Fruit fly (Drosophila melanogaster) whole organism, embryonic: ENCODE results near the gene vers.
A peak's percentile ranks its signal among the peaks of the same experiment; 100 is the strongest.

Experiments used
- CG10267 ChIP-seq: fragments of 200-800 bp; sonication (Bioruptor generic); optimal IDR thresholded peaks from 2 replicates; lab custom pipeline; 2018; ENCODE audit warnings: missing biosample characterization, mild to moderate bottlenecking, missing genetic modification characterization, moderate library complexity
- CG10979 ChIP-seq: fragments of 200-800 bp; sonication (Bioruptor generic); optimal IDR thresholded peaks from 2 replicates; lab custom pipeline; 2018; ENCODE audit warnings: missing biosample characterization, mild to moderate bottlenecking, missing genetic modification characterization, moderate library complexity
- CG11247 ChIP-seq: fragments of 200-800 bp; sonication (Bioruptor generic); IDR thresholded peaks from 2 replicates; pipeline ENCODE4 v1.3.6; 2022; ENCODE audit warnings: missing biosample characterization, missing genetic modification characterization
- CG11504 ChIP-seq: fragments of 200-800 bp; sonication (Bioruptor generic); optimal IDR thresholded peaks from 3 replicates; lab custom pipeline; 2019; ENCODE audit warnings: missing biosample characterization, mild to moderate bottlenecking, missing genetic modification characterization, moderate library complexity
- CG11723 ChIP-seq: fragments of 200-800 bp; sonication (Bioruptor generic); optimal IDR thresholded peaks from 2 replicates; lab custom pipeline; 2017; ENCODE audit warnings: missing biosample characterization, mild to moderate bottlenecking, missing genetic modification characterization
- CG12744 ChIP-seq: fragments of 200-800 bp; sonication (Bioruptor generic); optimal IDR thresholded peaks from 2 replicates; lab custom pipeline; 2016; ENCODE audit warnings: missing biosample characterization, missing genetic modification characterization
- CG13296 ChIP-seq: fragments of 200-800 bp; sonication (Bioruptor generic); optimal IDR thresholded peaks from 3 replicates; lab custom pipeline; 2018; ENCODE audit warnings: missing biosample characterization, mild to moderate bottlenecking, missing genetic modification characterization
- CG13424 ChIP-seq: fragments of 200-800 bp; sonication (Bioruptor generic); optimal IDR thresholded peaks from 2 replicates; lab custom pipeline; 2019; ENCODE audit warnings: missing biosample characterization, mild to moderate bottlenecking, missing genetic modification characterization, moderate library complexity
- CG14965 ChIP-seq: fragments of 200-800 bp; sonication (Bioruptor generic); optimal IDR thresholded peaks from 2 replicates; lab custom pipeline; 2016; ENCODE audit warnings: missing biosample characterization, missing genetic modification characterization, borderline replicate concordance
- CG18262 ChIP-seq: fragments of 200-800 bp; optimal IDR thresholded peaks from 3 replicates; lab custom pipeline; 2019; ENCODE audit warnings: missing biosample characterization, mild to moderate bottlenecking, missing genetic modification characterization, moderate library complexity
- CG2202 ChIP-seq: fragments of 200-800 bp; sonication (Bioruptor generic); optimal IDR thresholded peaks from 2 replicates; lab custom pipeline; 2018; ENCODE audit warnings: missing biosample characterization, mild to moderate bottlenecking, missing genetic modification characterization
- CG2678 ChIP-seq: fragments of 200-800 bp; sonication (Bioruptor generic); optimal IDR thresholded peaks from 3 replicates; lab custom pipeline; 2019; ENCODE audit warnings: missing biosample characterization, mild to moderate bottlenecking, missing genetic modification characterization, moderate library complexity
- CG33557 ChIP-seq: fragments of 200-800 bp; sonication (Bioruptor generic); optimal IDR thresholded peaks from 2 replicates; lab custom pipeline; 2019; ENCODE audit warnings: missing biosample characterization, mild to moderate bottlenecking, missing genetic modification characterization, moderate library complexity
- CG34376 ChIP-seq: fragments of 200-800 bp; sonication (Bioruptor generic); optimal IDR thresholded peaks from 2 replicates; lab custom pipeline; 2018; ENCODE audit warnings: missing biosample characterization, mild to moderate bottlenecking, missing genetic modification characterization
- CG4404 ChIP-seq: fragments of 200-800 bp; sonication (Bioruptor generic); IDR thresholded peaks from 2 replicates; pipeline ENCODE4 v1.3.6; 2022; ENCODE audit warnings: missing biosample characterization, missing genetic modification characterization
- CG5245 ChIP-seq: fragments of 200-800 bp; sonication (Bioruptor generic); optimal IDR thresholded peaks from 3 replicates; lab custom pipeline; 2016; ENCODE audit warnings: missing biosample characterization, missing genetic modification characterization
- CG8924 ChIP-seq: fragments of 200-800 bp; optimal IDR thresholded peaks from 3 replicates; lab custom pipeline; 2019; ENCODE audit warnings: missing biosample characterization, mild to moderate bottlenecking, missing genetic modification characterization, moderate library complexity
- E2f1 ChIP-seq: fragments of 200-800 bp; sonication (Bioruptor generic); IDR thresholded peaks from 2 replicates; pipeline ENCODE4 v1.3.6; 2022; ENCODE audit warnings: missing biosample characterization, missing genetic modification characterization
- Eip74EF ChIP-seq, 2 experiments: fragments of 200-800 bp in 1 of 2; fragments of >200 bp in 1 of 2; sonication (Bioruptor generic) in 1 of 2; optimal IDR thresholded peaks; 2 replicates each; lab custom pipeline; 2017 to 2019; ENCODE audit warnings: missing biosample characterization in 2 of 2, missing genetic modification characterization in 2 of 2, mild to moderate bottlenecking in 1 of 2, moderate library complexity in 1 of 2
- Elba2 ChIP-seq: fragments of 200-800 bp; sonication (Bioruptor generic); optimal IDR thresholded peaks from 3 replicates; lab custom pipeline; 2016; ENCODE audit warnings: missing biosample characterization, missing genetic modification characterization
- Hr51 ChIP-seq, 2 experiments: fragments of 200-800 bp; sonication (Bioruptor generic); optimal IDR thresholded peaks; 2 replicates in 1 of 2; 3 replicates in 1 of 2; lab custom pipeline; 2016 to 2018; ENCODE audit warnings: missing biosample characterization in 2 of 2, missing genetic modification characterization in 2 of 2, mild to moderate bottlenecking in 1 of 2, moderate library complexity in 1 of 2
- Lhr ChIP-seq: fragments of 200-800 bp; sonication (Bioruptor generic); optimal IDR thresholded peaks from 3 replicates; lab custom pipeline; 2017; ENCODE audit warnings: mild to moderate bottlenecking, missing biosample characterization, missing genetic modification reagents, missing genetic modification characterization
- Lpt ChIP-seq: fragments of >200 bp; optimal IDR thresholded peaks from 2 replicates; lab custom pipeline; 2018; ENCODE audit warnings: missing biosample characterization, missing genetic modification characterization
- NC2α ChIP-seq: fragments of 200-800 bp; sonication (Bioruptor generic); optimal IDR thresholded peaks from 2 replicates; lab custom pipeline; 2016; ENCODE audit warnings: missing biosample characterization, missing genetic modification characterization
- Sox102F ChIP-seq: fragments of 200-800 bp; sonication (Bioruptor generic); optimal IDR thresholded peaks from 2 replicates; lab custom pipeline; 2018; ENCODE audit warnings: missing biosample characterization, mild to moderate bottlenecking, missing genetic modification characterization, moderate library complexity
- Usf ChIP-seq: fragments of 200-800 bp; sonication (Bioruptor generic); optimal IDR thresholded peaks from 2 replicates; lab custom pipeline; 2017; ENCODE audit warnings: missing genotype, missing biosample characterization, missing genetic modification characterization
- Xrp1 ChIP-seq: fragments of 200-800 bp; sonication (Bioruptor generic); IDR thresholded peaks from 2 replicates; pipeline ENCODE4 v1.3.6; 2022; ENCODE audit warnings: missing biosample characterization, missing genetic modification characterization
- amos ChIP-seq: fragments of 200-800 bp; sonication (Bioruptor generic); IDR thresholded peaks from 2 replicates; pipeline ENCODE4 v1.3.6; 2022; ENCODE audit warnings: missing biosample characterization, missing genetic modification characterization; ENCODE audit not compliant: partially characterized antibody
- chinmo ChIP-seq: fragments of 200-800 bp; sonication (Bioruptor generic); IDR thresholded peaks from 4 replicates; pipeline ENCODE4 v1.3.6; 2022; ENCODE audit warnings: missing biosample characterization, missing genetic modification characterization; ENCODE audit not compliant: partially characterized antibody
- chn ChIP-seq: fragments of 200-800 bp; sonication (Bioruptor generic); optimal IDR thresholded peaks from 2 replicates; lab custom pipeline; 2016; ENCODE audit warnings: missing biosample characterization, missing genetic modification characterization
- croc ChIP-seq: fragments of 200-800 bp; sonication (Bioruptor generic); conservative IDR thresholded peaks from 3 replicates; pipeline ENCODE4 v1.3.6; 2022; ENCODE audit warnings: missing biosample characterization, missing genetic modification characterization
- danr ChIP-seq: fragments of 200-800 bp; sonication (Bioruptor generic); IDR thresholded peaks from 2 replicates; pipeline ENCODE4 v1.3.6; 2022; ENCODE audit warnings: missing biosample characterization, missing genetic modification characterization
- dmrt11E ChIP-seq: fragments of 200-800 bp; sonication (Bioruptor generic); optimal IDR thresholded peaks from 3 replicates; lab custom pipeline; 2018; ENCODE audit warnings: missing biosample characterization, mild to moderate bottlenecking, missing genetic modification characterization, moderate library complexity
- dpn ChIP-seq, 2 experiments: fragments of 200-800 bp; sonication (Bioruptor generic); optimal IDR thresholded peaks; 3 replicates each; lab custom pipeline; 2016; ENCODE audit warnings: missing biosample characterization in 2 of 2, missing genetic modification characterization in 2 of 2
- en ChIP-seq: fragments of 200-800 bp; sonication (Bioruptor generic); optimal IDR thresholded peaks from 2 replicates; lab custom pipeline; 2016; ENCODE audit warnings: missing biosample characterization, missing genetic modification characterization
- grau ChIP-seq: fragments of 200-800 bp; optimal IDR thresholded peaks from 3 replicates; lab custom pipeline; 2019; ENCODE audit warnings: missing biosample characterization, mild to moderate bottlenecking, missing genetic modification characterization, moderate library complexity
- gro ChIP-seq: fragments of 200-800 bp; sonication (Bioruptor generic); optimal IDR thresholded peaks from 2 replicates; lab custom pipeline; 2016; ENCODE audit warnings: missing biosample characterization, missing genetic modification characterization
- gsb ChIP-seq: fragments of 200-800 bp; sonication (Bioruptor generic); IDR thresholded peaks from 2 replicates; pipeline ENCODE4 v1.3.6; 2022; ENCODE audit warnings: missing biosample characterization, missing genetic modification characterization
- lab ChIP-seq: fragments of 200-800 bp; sonication (Bioruptor generic); optimal IDR thresholded peaks from 3 replicates; lab custom pipeline; 2017; ENCODE audit warnings: missing biosample characterization, missing genetic modification characterization, mild to moderate bottlenecking, moderate library complexity, missing genetic modification reagents
- nmo ChIP-seq: fragments of 200-800 bp; sonication (Bioruptor generic); optimal IDR thresholded peaks from 2 replicates; lab custom pipeline; 2018; ENCODE audit warnings: missing biosample characterization, mild to moderate bottlenecking, missing genetic modification characterization, moderate library complexity
- nom ChIP-seq: fragments of 200-800 bp; sonication (Bioruptor generic); optimal IDR thresholded peaks from 2 replicates; lab custom pipeline; 2017; ENCODE audit warnings: missing biosample characterization, missing genetic modification characterization, mild to moderate bottlenecking, moderate library complexity, missing genetic modification reagents
- p53 ChIP-seq: fragments of 200-800 bp; sonication (Bioruptor generic); optimal IDR thresholded peaks from 2 replicates; lab custom pipeline; 2016; ENCODE audit warnings: missing biosample characterization, missing genetic modification characterization
- pb ChIP-seq: fragments of 200-800 bp; sonication (Bioruptor generic); optimal IDR thresholded peaks from 3 replicates; lab custom pipeline; 2016; ENCODE audit warnings: missing biosample characterization, missing genetic modification characterization
- pita ChIP-seq: fragments of 200-800 bp; sonication (Bioruptor generic); optimal IDR thresholded peaks from 2 replicates; lab custom pipeline; 2017; ENCODE audit warnings: missing biosample characterization, mild to moderate bottlenecking, missing genetic modification characterization
- pum ChIP-seq: fragments of 200-800 bp; sonication (Bioruptor generic); optimal IDR thresholded peaks from 2 replicates; lab custom pipeline; 2016; ENCODE audit warnings: missing biosample characterization, missing genetic modification characterization
- sd ChIP-seq: fragments of 200-800 bp; sonication (Bioruptor generic); optimal IDR thresholded peaks from 3 replicates; lab custom pipeline; 2018; ENCODE audit warnings: missing biosample characterization, mild to moderate bottlenecking, missing genetic modification characterization, moderate library complexity
- slp2 ChIP-seq: fragments of 200-800 bp; sonication (Bioruptor generic); optimal IDR thresholded peaks from 2 replicates; lab custom pipeline; 2016; ENCODE audit warnings: missing biosample characterization, missing genetic modification characterization
- tap ChIP-seq: fragments of 200-800 bp; optimal IDR thresholded peaks from 3 replicates; lab custom pipeline; 2019; ENCODE audit warnings: missing biosample characterization, mild to moderate bottlenecking, missing genetic modification characterization, moderate library complexity
- tup ChIP-seq: fragments of 200-800 bp; sonication (Bioruptor generic); optimal IDR thresholded peaks from 2 replicates; lab custom pipeline; 2016; ENCODE audit warnings: missing biosample characterization, mild to moderate bottlenecking, missing genetic modification characterization, moderate library complexity
- unpg ChIP-seq: fragments of 200-800 bp; sonication (Bioruptor generic); optimal IDR thresholded peaks from 3 replicates; lab custom pipeline; 2018; ENCODE audit warnings: missing biosample characterization, mild to moderate bottlenecking, missing genetic modification characterization, moderate library complexity

Gene vers

DNA sequence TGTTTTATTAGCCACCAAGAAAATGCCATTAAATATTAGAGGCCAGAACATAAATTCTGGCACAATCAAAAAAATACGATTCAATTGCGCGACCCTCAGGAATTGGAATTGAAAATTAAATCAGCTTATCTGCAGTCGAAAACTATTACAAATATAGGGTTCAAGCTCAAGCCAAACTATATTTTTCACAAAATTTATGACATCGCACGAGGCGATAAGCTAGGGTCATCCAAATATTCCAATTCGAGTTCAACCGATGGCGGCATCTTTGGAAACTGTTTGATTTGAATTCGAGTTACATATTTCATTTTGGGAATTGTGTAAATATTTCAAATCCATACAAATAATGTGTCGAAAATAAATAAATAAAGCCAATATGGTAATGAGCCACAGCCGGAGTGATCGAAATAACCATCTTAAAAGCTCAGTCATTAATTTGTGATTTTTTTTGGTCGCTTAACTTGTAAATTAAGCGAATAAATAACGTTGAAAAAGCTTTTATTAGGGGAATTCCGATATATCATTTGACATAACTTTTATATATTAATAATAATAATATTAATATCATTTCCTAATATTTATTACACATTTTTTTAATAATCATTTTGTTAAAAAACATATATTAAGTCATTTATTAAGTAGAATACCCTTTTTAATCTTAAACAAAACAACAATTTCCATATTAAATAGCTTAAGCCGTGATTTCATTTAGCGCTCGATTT lies 30.8 kb upstream of the vers start (continued):
- peak; percentile 59 for TF ChIP-seq CG11504 (tag; lab: Kevin White, UChicago)
- TF ChIP-seq Lpt (GFP tag; lab: Kevin White, UChicago), result no peak
- TF ChIP-seq gsb, result no peak
- TF ChIP-seq Xrp1, result peak; percentile 19; the same call in 1 of the 2 replicates
- TF ChIP-seq Eip74EF (GFP tag; optimal IDR thresholded peaks at IDR 0.05; lab: Kevin White, UChicago), result peak in 1 of 2 experiments; percentile 10
- no peak for TF ChIP-seq CG11247 (GFP tag; lab: Robert Waterston, UW)
- no peak for TF ChIP-seq amos
- no peak for TF ChIP-seq p53
- no peak for TF ChIP-seq CG12744
- TF ChIP-seq nom (GFP tag; lab: Kevin White, UChicago), result no peak
- peak; percentile 40 for TF ChIP-seq CG10267
- TF ChIP-seq CG18262 (tag; lab: Kevin White, UChicago), result peak; percentile 60
- TF ChIP-seq dmrt11E (tag; lab: Kevin White, UChicago), result peak; percentile 12
- TF ChIP-seq unpg (GFP tag; lab: Kevin White, UChicago), result peak; percentile 52
- TF ChIP-seq gro (GFP tag; lab: Kevin White, UChicago), result no peak
- no peak for TF ChIP-seq CG4404 (GFP tag; lab: Robert Waterston, UW)
- no peak for TF ChIP-seq croc (GFP tag; lab: Robert Waterston, UW)
- no peak for TF ChIP-seq CG33557
- TF ChIP-seq sd (tag; lab: Kevin White, UChicago), result peak; percentile 9
- TF ChIP-seq CG10979, result peak; percentile 30
- TF ChIP-seq CG13424, result peak; percentile 27
- no peak for TF ChIP-seq nmo (GFP tag; lab: Kevin White, UChicago)
- peak; percentile 44 for TF ChIP-seq tap (tag; lab: Kevin White, UChicago)
- no peak for TF ChIP-seq chn (GFP tag; lab: Kevin White, UChicago)
- no peak for TF ChIP-seq dpn (GFP tag; optimal IDR thresholded peaks at IDR 0.05; lab: Kevin White, UChicago)
- TF ChIP-seq Sox102F (GFP tag; lab: Kevin White, UChicago), result peak; percentile 43
- TF ChIP-seq CG11723, result no peak
- TF ChIP-seq lab (GFP tag; lab: Kevin White, UChicago), result peak; percentile 35
- TF ChIP-seq danr (GFP tag; lab: Robert Waterston, UW), result no peak
- no peak for TF ChIP-seq slp2 (GFP tag; lab: Kevin White, UChicago)
- peak in 1 of 2 experiments; percentile 75 for TF ChIP-seq Hr51 (GFP tag; optimal IDR thresholded peaks at IDR 0.05; lab: Kevin White, UChicago)
- TF ChIP-seq CG8924, result peak; percentile 57
- TF ChIP-seq grau (tag; lab: Kevin White, UChicago), result peak; percentile 41
- peak; percentile 66 for TF ChIP-seq CG2678 (tag; lab: Kevin White, UChicago)
- TF ChIP-seq Lhr (GFP tag; lab: Kevin White, UChicago), result no peak
- TF ChIP-seq CG13296 (GFP tag; lab: Kevin White, UChicago), result peak; percentile 28
- TF ChIP-seq pb, result no peak

DNA sequence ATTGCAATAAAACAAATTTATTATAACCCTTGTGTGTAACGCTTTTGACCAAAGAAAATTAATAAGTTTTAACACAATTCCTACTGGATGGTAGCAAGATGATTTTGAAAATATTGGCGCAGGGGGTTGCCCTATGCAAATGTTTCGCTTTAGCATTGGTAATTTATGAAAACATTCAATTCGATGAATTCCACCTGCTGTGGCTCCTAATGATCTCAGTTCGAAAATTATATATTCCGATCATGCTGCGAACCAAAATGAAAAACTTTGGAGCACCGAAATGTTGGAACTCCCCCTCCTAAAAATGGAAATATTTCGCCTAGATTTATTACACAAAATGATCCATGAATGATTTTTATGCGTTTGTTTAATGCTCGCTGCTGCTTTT lies 30.2 kb upstream of the vers start:
- TF ChIP-seq en (GFP tag; lab: Kevin White, UChicago), result no peak
- TF ChIP-seq gro (GFP tag; lab: Kevin White, UChicago), result no peak
- TF ChIP-seq Elba2, result no peak
- TF ChIP-seq CG14965 (GFP tag; lab: Kevin White, UChicago), result no peak
- TF ChIP-seq tup (GFP tag; lab: Kevin White, UChicago), result no peak
- TF ChIP-seq Usf (GFP tag; lab: Kevin White, UChicago), result no peak
- no peak for TF ChIP-seq CG2202
- no peak for TF ChIP-seq pum (GFP tag; lab: Kevin White, UChicago)
- no peak for TF ChIP-seq pita (GFP tag; lab: Kevin White, UChicago)
- no peak for TF ChIP-seq NC2α
- TF ChIP-seq CG5245 (GFP tag; lab: Kevin White, UChicago), result no peak
- no peak for TF ChIP-seq E2f1 (GFP tag; lab: Robert Waterston, UW)
- 0 out of 4 replicates have a peak, but pooled peaks have one; percentile 27 for TF ChIP-seq chinmo
- TF ChIP-seq CG34376 (GFP tag; lab: Kevin White, UChicago), result no peak
- TF ChIP-seq sd (tag; lab: Kevin White, UChicago), result peak; percentile 63
